Fruit fly (Drosophila melanogaster): ENCODE data around the gene CG3330.

Gene CG3330

DNA sequence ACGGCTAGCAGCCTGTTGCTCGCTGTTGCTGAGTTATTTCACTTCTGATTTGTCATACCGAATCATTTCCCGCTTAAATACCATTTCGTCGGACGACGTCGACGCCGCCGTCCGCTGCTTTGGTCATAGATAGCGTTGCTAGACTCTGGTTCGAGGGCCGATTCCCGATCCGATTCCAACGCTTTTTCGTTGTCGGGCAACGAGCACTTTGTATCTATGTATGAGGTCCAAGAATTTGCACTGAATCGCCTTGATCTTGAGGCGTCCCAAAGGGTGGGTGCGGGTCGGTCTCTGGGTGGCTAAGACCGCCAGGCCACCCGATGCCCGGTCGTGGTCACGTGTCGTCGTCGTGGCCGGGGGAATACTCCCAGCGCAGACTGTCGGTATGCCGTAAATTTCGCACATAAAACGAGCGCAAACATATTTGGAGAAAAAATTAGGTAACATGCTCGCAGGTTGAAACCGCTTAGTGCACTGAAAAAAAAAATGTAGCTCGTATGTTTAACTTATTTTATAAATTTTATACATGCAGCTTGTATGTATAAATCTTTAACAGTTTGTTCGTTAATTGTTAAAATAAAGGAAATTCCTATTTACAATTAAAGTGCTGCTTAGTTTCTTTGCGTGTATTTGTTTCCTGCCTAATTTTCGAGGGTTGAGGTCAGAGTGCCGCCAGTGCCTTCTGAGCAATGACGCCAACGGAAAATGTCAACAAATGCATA, 38.4 kb downstream of the CG3330 start, which contains the start of gene CG3348 (continued):
- peak; percentile 72 for TF ChIP-seq Dek (tag; optimal IDR thresholded peaks at IDR 0.05)
- no peak for TF ChIP-seq bowl (GFP tag; IDR thresholded peaks at IDR 0.05)
- TF ChIP-seq bbx (GFP tag; IDR thresholded peaks at IDR 0.05; ENCODE audit: partially characterized antibody), result no peak
- peak; percentile 34 for TF ChIP-seq NK7.1 (GFP tag; optimal IDR thresholded peaks at IDR 0.05)
- peak; percentile 74; the same call in 2 of the 3 replicates for TF ChIP-seq CG11695 (GFP tag; IDR thresholded peaks at IDR 0.05)
- no peak for TF ChIP-seq eve (GFP tag; optimal IDR thresholded peaks at IDR 0.05)
- peak; percentile 69 for TF ChIP-seq CG1647 (GFP tag; optimal IDR thresholded peaks at IDR 0.05)
- no peak for TF ChIP-seq CG42726 (GFP tag; IDR thresholded peaks at IDR 0.05; ENCODE audit: partially characterized antibody)
- TF ChIP-seq CG3065 (GFP tag; optimal IDR thresholded peaks at IDR 0.05), result peak; percentile 9
- TF ChIP-seq CG30403 (GFP tag; optimal IDR thresholded peaks at IDR 0.05), result peak; percentile 79
- peak; percentile 20; the same call in 1 of the 2 replicates for TF ChIP-seq ro (GFP tag; IDR thresholded peaks at IDR 0.05)
- TF ChIP-seq NfI (GFP tag; optimal IDR thresholded peaks at IDR 0.05), result peak; percentile 72
- TF ChIP-seq CG15601 (tag; optimal IDR thresholded peaks at IDR 0.05), result peak; percentile 20
- TF ChIP-seq Tbp (GFP tag; optimal IDR thresholded peaks at IDR 0.05), result no peak
- no peak for TF ChIP-seq pfk (GFP tag; optimal IDR thresholded peaks at IDR 0.05)
- peak; percentile 50 for TF ChIP-seq sd (tag; optimal IDR thresholded peaks at IDR 0.05)
- TF ChIP-seq CG12391 (tag; optimal IDR thresholded peaks at IDR 0.05), result peak; percentile 73
- peak; percentile 74 for TF ChIP-seq row (GFP tag; IDR thresholded peaks at IDR 0.05)
- TF ChIP-seq phol (tag; optimal IDR thresholded peaks at IDR 0.05), result peak; percentile 67
- TF ChIP-seq CG9437 (GFP tag; optimal IDR thresholded peaks at IDR 0.05), result peak; percentile 29
- peak; percentile 74 for TF ChIP-seq bab2 (GFP tag; optimal IDR thresholded peaks at IDR 0.05)
- 0 out of 3 replicates have a peak, but pooled peaks have one; percentile 20 for TF ChIP-seq gce (GFP tag; IDR thresholded peaks at IDR 0.05)
- peak; percentile 73 for TF ChIP-seq CoRest (tag; optimal IDR thresholded peaks at IDR 0.05)
- TF ChIP-seq Adf1 (GFP tag; IDR thresholded peaks at IDR 0.05), result peak; percentile 79
- no peak for TF ChIP-seq crp (GFP tag; optimal IDR thresholded peaks at IDR 0.05)
- no peak for TF ChIP-seq psq (GFP tag; optimal IDR thresholded peaks at IDR 0.05)
- no peak for TF ChIP-seq btn (GFP tag; optimal IDR thresholded peaks at IDR 0.05)
- TF ChIP-seq pnt (GFP tag; optimal IDR thresholded peaks at IDR 0.05), result no peak
- no peak for TF ChIP-seq salm (tag; optimal IDR thresholded peaks at IDR 0.05)
- TF ChIP-seq HLH54F (GFP tag; optimal IDR thresholded peaks at IDR 0.05), result peak; percentile 64
- TF ChIP-seq CG6765 (GFP tag; optimal IDR thresholded peaks at IDR 0.05), result peak; percentile 42
- no peak for TF ChIP-seq Stat92E (GFP tag; optimal IDR thresholded peaks at IDR 0.05)
- peak; percentile 53; the same call in 1 of the 2 replicates for TF ChIP-seq E2f1 (GFP tag; IDR thresholded peaks at IDR 0.05)
- peak; percentile 75 for TF ChIP-seq CG11247 (GFP tag; IDR thresholded peaks at IDR 0.05)
- no peak for TF ChIP-seq CG10462 (GFP tag; optimal IDR thresholded peaks at IDR 0.05)
- TF ChIP-seq MTF-1 (GFP tag; optimal IDR thresholded peaks at IDR 0.05; ENCODE audit: borderline replicate concordance), result no peak
- peak; percentile 83 for TF ChIP-seq al (GFP tag; IDR thresholded peaks at IDR 0.05)
- TF ChIP-seq trh (GFP tag; optimal IDR thresholded peaks at IDR 0.05), result no peak
- peak; percentile 29; the same call in 1 of the 3 replicates for TF ChIP-seq otp (GFP tag; IDR thresholded peaks at IDR 0.05)
- TF ChIP-seq CG3163 (GFP tag; optimal IDR thresholded peaks at IDR 0.05), result no peak
- TF ChIP-seq CG10267 (tag; optimal IDR thresholded peaks at IDR 0.05), result peak; percentile 53
- peak; percentile 63 for TF ChIP-seq CHES-1-like (GFP tag; optimal IDR thresholded peaks at IDR 0.05)
- TF ChIP-seq Six4 (GFP tag; optimal IDR thresholded peaks at IDR 0.05), result peak; percentile 39
- TF ChIP-seq CG18011 (GFP tag; optimal IDR thresholded peaks at IDR 0.05), result peak; percentile 20
- TF ChIP-seq Pdp1 (GFP tag; optimal IDR thresholded peaks at IDR 0.05), result peak; percentile 64 to 73
- TF ChIP-seq CG1832 (GFP tag; optimal IDR thresholded peaks at IDR 0.05), result no peak
- TF ChIP-seq ash1 (GFP tag; optimal IDR thresholded peaks at IDR 0.05), result no peak
- TF ChIP-seq Taf1 (GFP tag; IDR thresholded peaks at IDR 0.05), result peak; percentile 78
- TF ChIP-seq croc (GFP tag; conservative IDR thresholded peaks at IDR 0.05), result peak; percentile 39; the same call in 2 of the 3 replicates

Measured in whole organism, embryonic.